Fruit fly (Drosophila melanogaster) whole organism, embryonic: ENCODE measurements around the gene Nprl3.

Experiments used
- Atf6 ChIP-seq: fragments of 200-800 bp; sonication (Bioruptor generic); IDR thresholded peaks from 2 replicates; pipeline ENCODE4 v1.3.6; 2022; ENCODE audit warnings: missing biosample characterization, missing genetic modification characterization
- Bgb ChIP-seq: fragments of 200-800 bp; sonication (Bioruptor generic); IDR thresholded peaks from 2 replicates; pipeline ENCODE4 v1.3.6; 2022; ENCODE audit warnings: missing biosample characterization, missing genetic modification characterization; ENCODE audit not compliant: partially characterized antibody
- Bteb2 ChIP-seq: fragments of 200-800 bp; sonication (Bioruptor generic); optimal IDR thresholded peaks from 2 replicates; lab custom pipeline; 2016; ENCODE audit warnings: missing biosample characterization, missing genetic modification characterization
- CG10366 ChIP-seq: fragments of 200-800 bp; sonication (Bioruptor generic); IDR thresholded peaks from 2 replicates; pipeline ENCODE4 v1.3.6; 2022; ENCODE audit warnings: missing biosample characterization, missing genetic modification characterization
- CG11093 ChIP-seq: fragments of 200-800 bp; sonication (Bioruptor generic); IDR thresholded peaks from 3 replicates; pipeline ENCODE4 v1.3.6; 2022; ENCODE audit warnings: missing biosample characterization, missing genetic modification characterization
- CG13287 ChIP-seq: fragments of 200-800 bp; sonication (Bioruptor generic); IDR thresholded peaks from 2 replicates; pipeline ENCODE4 v1.3.6; 2022; ENCODE audit warnings: missing biosample characterization, missing genetic modification characterization; ENCODE audit not compliant: partially characterized antibody
- CG14441 ChIP-seq: fragments of 200-800 bp; sonication (Bioruptor generic); IDR thresholded peaks from 2 replicates; pipeline ENCODE4 v1.3.6; 2022; ENCODE audit warnings: missing biosample characterization, missing genetic modification characterization
- CG15514 ChIP-seq: fragments of 200-800 bp; sonication (Bioruptor generic); optimal IDR thresholded peaks from 3 replicates; lab custom pipeline; 2017; ENCODE audit warnings: missing biosample characterization, missing genetic modification characterization, mild to moderate bottlenecking, moderate library complexity, missing genetic modification reagents
- CG1603 ChIP-seq: fragments of 200-800 bp; sonication (Bioruptor generic); optimal IDR thresholded peaks from 2 replicates; lab custom pipeline; 2019; ENCODE audit warnings: missing biosample characterization, mild to moderate bottlenecking, missing genetic modification characterization, moderate library complexity
- CG18011 ChIP-seq: fragments of 200-800 bp; sonication (Bioruptor generic); optimal IDR thresholded peaks from 2 replicates; lab custom pipeline; 2017; ENCODE audit warnings: missing biosample characterization, missing genetic modification characterization, mild to moderate bottlenecking, moderate library complexity, missing genotype
- CG18599 ChIP-seq: fragments of 200-800 bp; sonication (Bioruptor generic); optimal IDR thresholded peaks from 3 replicates; lab custom pipeline; 2017; ENCODE audit warnings: missing biosample characterization, missing genetic modification characterization, mild to moderate bottlenecking, moderate library complexity, missing genetic modification reagents
- CG2129 ChIP-seq: fragments of 200-800 bp; sonication (Bioruptor generic); IDR thresholded peaks from 2 replicates; pipeline ENCODE4 v1.3.6; 2022; ENCODE audit warnings: missing biosample characterization, missing genetic modification characterization; ENCODE audit not compliant: partially characterized antibody
- CG31365 ChIP-seq: fragments of 200-800 bp; sonication (Bioruptor generic); optimal IDR thresholded peaks from 2 replicates; lab custom pipeline; 2018; ENCODE audit warnings: missing biosample characterization, mild to moderate bottlenecking, missing genetic modification characterization
- CG31441 ChIP-seq: fragments of 200-800 bp; sonication (Bioruptor generic); IDR thresholded peaks from 2 replicates; pipeline ENCODE4 v1.3.6; 2022; ENCODE audit warnings: missing biosample characterization, missing genetic modification characterization
- CG32532 ChIP-seq: fragments of 200-800 bp; sonication (Bioruptor generic); IDR thresholded peaks from 2 replicates; pipeline ENCODE4 v1.3.6; 2022; ENCODE audit warnings: missing biosample characterization, missing genetic modification characterization
- CG32767 ChIP-seq: fragments of 200-800 bp; sonication (Bioruptor generic); IDR thresholded peaks from 2 replicates; pipeline ENCODE4 v1.3.6; 2022; ENCODE audit warnings: missing biosample characterization, missing genetic modification characterization
- CG4282 ChIP-seq: fragments of 200-800 bp; sonication (Bioruptor generic); optimal IDR thresholded peaks from 2 replicates; lab custom pipeline; 2016; ENCODE audit warnings: missing biosample characterization, missing genetic modification characterization
- CG4404 ChIP-seq: fragments of 200-800 bp; sonication (Bioruptor generic); IDR thresholded peaks from 2 replicates; pipeline ENCODE4 v1.3.6; 2022; ENCODE audit warnings: missing biosample characterization, missing genetic modification characterization
- CG4617 ChIP-seq: fragments of 200-800 bp; sonication (Bioruptor generic); optimal IDR thresholded peaks from 3 replicates; lab custom pipeline; 2016; ENCODE audit warnings: missing biosample characterization, missing genetic modification characterization, borderline replicate concordance
- CG8089 ChIP-seq: fragments of 200-800 bp; sonication (Bioruptor generic); optimal IDR thresholded peaks from 3 replicates; lab custom pipeline; 2016; ENCODE audit warnings: missing biosample characterization, missing genetic modification characterization
- CG8290 ChIP-seq, 3 experiments: fragments of 200-800 bp; sonication (Bioruptor generic); optimal IDR thresholded peaks; 2 replicates each; lab custom pipeline; 2016 to 2019; ENCODE audit warnings: missing biosample characterization in 3 of 3, missing genetic modification characterization in 3 of 3, mild to moderate bottlenecking in 2 of 3, moderate library complexity in 1 of 3
- CG8359 ChIP-seq: fragments of 200-800 bp; sonication (Bioruptor generic); optimal IDR thresholded peaks from 2 replicates; lab custom pipeline; 2017; ENCODE audit warnings: missing biosample characterization, mild to moderate bottlenecking, missing genetic modification characterization, borderline replicate concordance
- CG9727 ChIP-seq: fragments of 200-800 bp; sonication (Bioruptor generic); optimal IDR thresholded peaks from 3 replicates; lab custom pipeline; 2017; ENCODE audit warnings: missing biosample characterization, mild to moderate bottlenecking, missing genetic modification characterization
- CHES-1-like ChIP-seq: fragments of 200-800 bp; sonication (Bioruptor generic); optimal IDR thresholded peaks from 2 replicates; lab custom pipeline; 2016; ENCODE audit warnings: missing biosample characterization, missing genetic modification characterization
- Dad ChIP-seq: fragments of 200-800 bp; sonication (Bioruptor generic); optimal IDR thresholded peaks from 3 replicates; lab custom pipeline; 2016; ENCODE audit warnings: missing biosample characterization, missing genetic modification characterization
- Dip3 ChIP-seq: fragments of 200-800 bp; sonication (Bioruptor generic); optimal IDR thresholded peaks from 3 replicates; lab custom pipeline; 2016; ENCODE audit warnings: missing biosample characterization, missing genetic modification characterization
- Dref ChIP-seq: fragments of 200-800 bp; sonication (Bioruptor generic); IDR thresholded peaks from 2 replicates; pipeline ENCODE4 v1.3.6; 2022; ENCODE audit warnings: missing biosample characterization, missing genetic modification characterization
- Eip74EF ChIP-seq, 2 experiments: fragments of 200-800 bp in 1 of 2; fragments of >200 bp in 1 of 2; sonication (Bioruptor generic) in 1 of 2; optimal IDR thresholded peaks; 2 replicates each; lab custom pipeline; 2017 to 2019; ENCODE audit warnings: missing biosample characterization in 2 of 2, missing genetic modification characterization in 2 of 2, mild to moderate bottlenecking in 1 of 2, moderate library complexity in 1 of 2
- Ets65A ChIP-seq: fragments of 200-800 bp; sonication (Bioruptor generic); peaks from one replicate; lab custom pipeline; 2016; ENCODE audit warnings: missing biosample characterization, missing genetic modification characterization
- MBD-R2 ChIP-seq: fragments of 200-800 bp; sonication (Bioruptor generic); IDR thresholded peaks from 2 replicates; pipeline ENCODE4 v1.3.6; 2022; ENCODE audit warnings: missing biosample characterization, missing genetic modification characterization
- MTF-1 ChIP-seq: fragments of 200-800 bp; sonication (Bioruptor generic); optimal IDR thresholded peaks from 2 replicates; lab custom pipeline; 2018; ENCODE audit warnings: missing biosample characterization, mild to moderate bottlenecking, missing genetic modification characterization, borderline replicate concordance
- Opbp ChIP-seq: fragments of 200-800 bp; sonication (Bioruptor generic); IDR thresholded peaks from 3 replicates; pipeline ENCODE4 v1.3.6; 2022; ENCODE audit warnings: missing biosample characterization, missing genetic modification characterization; ENCODE audit not compliant: partially characterized antibody
- Sry-δ ChIP-seq: fragments of 200-800 bp; sonication (Bioruptor generic); optimal IDR thresholded peaks from 2 replicates; lab custom pipeline; 2016; ENCODE audit warnings: missing biosample characterization, missing genetic modification characterization
- ab ChIP-seq: fragments of 200-800 bp; sonication (Bioruptor generic); optimal IDR thresholded peaks from 2 replicates; lab custom pipeline; 2016; ENCODE audit warnings: missing biosample characterization, missing genetic modification characterization
- abd-A ChIP-seq: fragments of 200-800 bp; sonication (Bioruptor generic); optimal IDR thresholded peaks from 3 replicates; lab custom pipeline; 2019; ENCODE audit warnings: missing biosample characterization, mild to moderate bottlenecking, missing genetic modification characterization, moderate library complexity
- al ChIP-seq: fragments of 200-800 bp; sonication (Bioruptor generic); IDR thresholded peaks from 2 replicates; pipeline ENCODE4 v1.3.6; 2022; ENCODE audit warnings: missing biosample characterization, missing genetic modification characterization
- az2 ChIP-seq: fragments of 200-800 bp; sonication (Bioruptor generic); optimal IDR thresholded peaks from 3 replicates; lab custom pipeline; 2016; ENCODE audit warnings: missing biosample characterization, missing genetic modification characterization
- ci ChIP-seq: fragments of 200-800 bp; sonication (Bioruptor generic); IDR thresholded peaks from 3 replicates; pipeline ENCODE4 v1.3.6; 2022; ENCODE audit warnings: missing biosample characterization, missing genetic modification characterization
- gem ChIP-seq: fragments of 200-800 bp; sonication (Bioruptor generic); optimal IDR thresholded peaks from 2 replicates; lab custom pipeline; 2019; ENCODE audit warnings: missing biosample characterization, mild to moderate bottlenecking, missing genetic modification characterization, moderate library complexity
- nerfin-1 ChIP-seq: fragments of 200-800 bp; sonication (Bioruptor generic); optimal IDR thresholded peaks from 3 replicates; lab custom pipeline; 2019; ENCODE audit warnings: missing biosample characterization, mild to moderate bottlenecking, missing genetic modification characterization, moderate library complexity
- nom ChIP-seq: fragments of 200-800 bp; sonication (Bioruptor generic); optimal IDR thresholded peaks from 2 replicates; lab custom pipeline; 2017; ENCODE audit warnings: missing biosample characterization, missing genetic modification characterization, mild to moderate bottlenecking, moderate library complexity, missing genetic modification reagents
- ro ChIP-seq: fragments of 200-800 bp; sonication (Bioruptor generic); IDR thresholded peaks from 2 replicates; pipeline ENCODE4 v1.3.6; 2022; ENCODE audit warnings: missing biosample characterization, missing genetic modification characterization
- row ChIP-seq: fragments of 200-800 bp; sonication (Bioruptor generic); IDR thresholded peaks from 3 replicates; pipeline ENCODE4 v1.3.6; 2022; ENCODE audit warnings: missing biosample characterization, missing genetic modification characterization
- stwl ChIP-seq: fragments of 200-800 bp; sonication (Bioruptor generic); optimal IDR thresholded peaks from 3 replicates; lab custom pipeline; 2018; ENCODE audit warnings: missing biosample characterization, mild to moderate bottlenecking, missing genetic modification characterization, moderate library complexity
- sug ChIP-seq: fragments of 200-800 bp; optimal IDR thresholded peaks from 2 replicates; lab custom pipeline; 2019; ENCODE audit warnings: missing biosample characterization, mild to moderate bottlenecking, missing genetic modification characterization, moderate library complexity
- wor ChIP-seq: fragments of 200-800 bp; sonication (Bioruptor generic); IDR thresholded peaks from 2 replicates; pipeline ENCODE4 v1.3.6; 2022; ENCODE audit warnings: missing biosample characterization, missing genetic modification characterization
- zen ChIP-seq: fragments of 200-800 bp; sonication (Bioruptor generic); optimal IDR thresholded peaks from 3 replicates; lab custom pipeline; 2018; ENCODE audit warnings: missing biosample characterization, mild to moderate bottlenecking, missing genetic modification characterization, moderate library complexity
- zen2 ChIP-seq: fragments of 200-800 bp; sonication (Bioruptor generic); IDR thresholded peaks from 3 replicates; pipeline ENCODE4 v1.3.6; 2022; ENCODE audit warnings: missing biosample characterization, missing genetic modification characterization; ENCODE audit not compliant: partially characterized antibody

Gene Nprl3

DNA sequence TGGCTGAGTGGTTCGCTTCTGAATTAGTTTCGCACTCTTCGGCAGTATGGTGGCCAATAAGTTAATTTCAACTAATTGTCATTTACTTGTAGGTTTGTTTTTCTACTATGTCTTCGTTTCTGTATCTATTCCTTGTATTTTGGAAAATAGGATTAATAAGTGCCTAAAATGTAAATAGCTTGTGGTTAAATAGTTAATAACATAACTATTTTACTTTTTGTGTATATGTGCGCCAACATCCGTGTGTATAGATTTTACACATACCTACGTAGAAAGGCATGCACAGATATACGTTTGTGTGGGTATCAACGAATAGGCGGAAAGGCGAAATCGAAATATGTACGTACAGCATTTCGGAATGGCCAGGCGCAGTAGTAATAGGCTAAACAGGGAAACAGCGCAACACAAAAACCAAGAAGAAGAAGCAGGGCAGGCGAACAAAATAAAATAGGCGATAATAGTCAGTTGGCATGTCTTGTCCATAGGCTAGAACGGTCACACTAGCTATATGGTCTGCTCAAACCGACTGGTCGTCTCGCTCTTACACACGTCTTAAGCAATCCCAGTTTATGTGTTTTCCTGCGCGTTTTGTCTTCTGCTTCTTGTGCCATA is 950 bp upstream of the Nprl3 start (continued):
- TF ChIP-seq MTF-1 (GFP tag; lab: Kevin White, UChicago) (no peak), Bgb (GFP tag; lab: Robert Waterston, UW) (peak; percentile 36; the same call in 1 of the 2 replicates), ro (GFP tag; lab: Robert Waterston, UW) (no peak), abd-A (peak; percentile 97), zen2 (0 out of 3 replicates have a peak, but pooled peaks have one; percentile 12), Dad (GFP tag; lab: Kevin White, UChicago) (no peak), CG8359 (GFP tag; lab: Kevin White, UChicago) (no peak), zen (peak; percentile 53), Dref (GFP tag; lab: Robert Waterston, UW) (0 out of 2 replicates have a peak, but pooled peaks have one; percentile 1), CG32532 (GFP tag; lab: Robert Waterston, UW) (0 out of 2 replicates have a peak, but pooled peaks have one; percentile 30), az2 (GFP tag; lab: Kevin White, UChicago) (no peak), stwl (tag; lab: Kevin White, UChicago) (peak; percentile 49), CG4617 (peak; percentile 12), wor (GFP tag; lab: Robert Waterston, UW) (no peak), Bteb2 (GFP tag; lab: Kevin White, UChicago) (no peak), gem (tag; lab: Kevin White, UChicago) (peak; percentile 26), Atf6 (GFP tag; lab: Robert Waterston, UW) (no peak), ab (GFP tag; lab: Kevin White, UChicago) (no peak), CG4282 (peak; percentile 5), ci (GFP tag; lab: Robert Waterston, UW) (0 out of 3 replicates have a peak, but pooled peaks have one; percentile 42), nom (GFP tag; lab: Kevin White, UChicago) (no peak), CG2129 (no peak), CG13287 (GFP tag; lab: Robert Waterston, UW) (peak; percentile 20; the same call in 1 of the 2 replicates), sug (tag; lab: Kevin White, UChicago) (peak; percentile 19), CG9727 (GFP tag; lab: Kevin White, UChicago) (no peak), MBD-R2 (GFP tag; lab: Robert Waterston, UW) (peak; percentile 42; the same call in 1 of the 2 replicates), Dip3 (GFP tag; lab: Kevin White, UChicago) (no peak), CG1603 (peak; percentile 58), row (peak; percentile 16; the same call in 1 of the 3 replicates), CHES-1-like (GFP tag; lab: Kevin White, UChicago) (peak; percentile 13), CG4404 (GFP tag; lab: Robert Waterston, UW) (no peak), CG8089 (GFP tag; lab: Kevin White, UChicago) (no peak), CG14441 (GFP tag; lab: Robert Waterston, UW) (no peak), al (GFP tag; lab: Robert Waterston, UW) (no peak), CG18011 (GFP tag; lab: Kevin White, UChicago) (no peak), CG8290 (GFP tag; optimal IDR thresholded peaks at IDR 0.05; lab: Kevin White, UChicago) (no peak), CG8290 (tag; optimal IDR thresholded peaks at IDR 0.05; lab: Kevin White, UChicago) (peak in 1 of 2 experiments; percentile 75), CG31365 (tag; lab: Kevin White, UChicago) (no peak), Eip74EF (GFP tag; optimal IDR thresholded peaks at IDR 0.05; lab: Kevin White, UChicago) (peak in 1 of 2 experiments; percentile 35), Sry-δ (GFP tag; lab: Kevin White, UChicago) (peak; percentile 11), CG15514 (GFP tag; lab: Kevin White, UChicago) (peak; percentile 54), Ets65A (no peak), CG18599 (GFP tag; lab: Kevin White, UChicago) (peak; percentile 35), Opbp (GFP tag; lab: Robert Waterston, UW) (peak; percentile 77), nerfin-1 (tag; lab: Kevin White, UChicago) (peak; percentile 71), CG11093 (GFP tag; lab: Robert Waterston, UW) (no peak), CG10366 (GFP tag; lab: Robert Waterston, UW) (no peak), CG32767 (GFP tag; lab: Robert Waterston, UW) (peak; percentile 74), CG31441 (GFP tag; lab: Robert Waterston, UW) (0 out of 2 replicates have a peak, but pooled peaks have one; percentile 20)
